Fruit fly (Drosophila melanogaster): Measurements from ENCODE around the gene Eig71Eb.

Gene Eig71Eb

dm6 chr3L:15669939-15670338 is 20.2 kb downstream of the Eig71Eb start:
- TF ChIP-seq pdm3 (GFP tag; optimal IDR thresholded peaks at IDR 0.05): no peak

DNA sequence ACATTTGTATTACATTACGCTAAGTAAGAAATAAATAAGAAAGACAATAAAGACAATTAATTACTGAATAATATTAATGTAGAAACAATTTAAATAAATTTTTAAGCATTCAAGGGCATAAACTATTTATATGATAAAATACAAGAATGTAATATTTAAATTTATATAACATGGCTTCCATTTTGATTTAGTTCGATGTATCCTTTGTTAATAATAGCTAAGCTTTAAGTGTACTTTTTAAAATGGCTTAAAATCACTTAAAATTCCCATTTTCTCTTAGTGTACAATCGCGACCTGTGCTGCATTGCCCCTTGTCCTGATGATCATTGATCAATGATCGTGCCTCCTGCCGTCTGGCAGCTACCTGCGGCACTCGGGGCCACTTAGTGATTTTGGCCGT is 20.7 kb downstream of the Eig71Eb start:
- peak; percentile 9 for TF ChIP-seq Blimp-1 (GFP tag; optimal IDR thresholded peaks at IDR 0.05)
- no peak for TF ChIP-seq CG6808 (GFP tag; optimal IDR thresholded peaks at IDR 0.05)
- TF ChIP-seq eg (GFP tag; IDR thresholded peaks at IDR 0.05): no peak
- TF ChIP-seq CG8119 (GFP tag; IDR thresholded peaks at IDR 0.05): no peak
- TF ChIP-seq Lpt (GFP tag; optimal IDR thresholded peaks at IDR 0.05): no peak
- TF ChIP-seq vri (GFP tag; optimal IDR thresholded peaks at IDR 0.05): peak; percentile 3
- TF ChIP-seq CG7368 (GFP tag; optimal IDR thresholded peaks at IDR 0.05): no peak
- no peak for TF ChIP-seq CG9139 (GFP tag; optimal IDR thresholded peaks at IDR 0.05)
- peak; percentile 21 for TF ChIP-seq CG3919 (GFP tag; optimal IDR thresholded peaks at IDR 0.05)
- no peak for TF ChIP-seq fd85E (GFP tag; optimal IDR thresholded peaks at IDR 0.05)
- no peak for TF ChIP-seq Ets21C (GFP tag; optimal IDR thresholded peaks at IDR 0.05)
- no peak for TF ChIP-seq OdsH (GFP tag; optimal IDR thresholded peaks at IDR 0.05)
- peak; percentile 78 for TF ChIP-seq svp (GFP tag)
- no peak for TF ChIP-seq CG1621 (tag; optimal IDR thresholded peaks at IDR 0.05)
- TF ChIP-seq CG8632 (GFP tag; optimal IDR thresholded peaks at IDR 0.05): no peak
- no peak for TF ChIP-seq CG32006 (GFP tag; optimal IDR thresholded peaks at IDR 0.05)
- no peak for TF ChIP-seq CG6163 (GFP tag; IDR thresholded peaks at IDR 0.05)
- no peak for TF ChIP-seq Gug (GFP tag; IDR thresholded peaks at IDR 0.05)
- no peak for TF ChIP-seq pdm3 (GFP tag; optimal IDR thresholded peaks at IDR 0.05)
- TF ChIP-seq Eip78C (GFP tag): peak; percentile 48
- TF ChIP-seq fd59A (GFP tag; optimal IDR thresholded peaks at IDR 0.05): no peak
- TF ChIP-seq Hr38 (GFP tag; optimal IDR thresholded peaks at IDR 0.05): no peak
- no peak for TF ChIP-seq lz (GFP tag; optimal IDR thresholded peaks at IDR 0.05)
- TF ChIP-seq spab (GFP tag; optimal IDR thresholded peaks at IDR 0.05): no peak
- TF ChIP-seq CG8319 (GFP tag; optimal IDR thresholded peaks at IDR 0.05): no peak
- no peak for TF ChIP-seq Eip75B (GFP tag; optimal IDR thresholded peaks at IDR 0.05)
- TF ChIP-seq Met (GFP tag; optimal IDR thresholded peaks at IDR 0.05): peak; percentile 21
- no peak for TF ChIP-seq CG11762 (GFP tag; optimal IDR thresholded peaks at IDR 0.05; ENCODE audit: insufficient read depth)
- no peak for TF ChIP-seq CG4318 (GFP tag; optimal IDR thresholded peaks at IDR 0.05)
- no peak for TF ChIP-seq Ets96B (tag; optimal IDR thresholded peaks at IDR 0.05)
- TF ChIP-seq ss (GFP tag; optimal IDR thresholded peaks at IDR 0.05): no peak
- TF ChIP-seq Sox102F (GFP tag; optimal IDR thresholded peaks at IDR 0.05): no peak
- TF ChIP-seq acj6 (GFP tag; optimal IDR thresholded peaks at IDR 0.05): peak; percentile 2
- no peak for TF ChIP-seq CG10669 (GFP tag; optimal IDR thresholded peaks at IDR 0.05)
- no peak for TF ChIP-seq Sox15 (GFP tag; optimal IDR thresholded peaks at IDR 0.05)
- TF ChIP-seq CG6792 (GFP tag; optimal IDR thresholded peaks at IDR 0.05): peak; percentile 26
- no peak for TF ChIP-seq CG6854 (GFP tag; optimal IDR thresholded peaks at IDR 0.05)
- TF ChIP-seq salr (GFP tag; optimal IDR thresholded peaks at IDR 0.05): no peak
- TF ChIP-seq esn (GFP tag; optimal IDR thresholded peaks at IDR 0.05): peak; percentile 38
- no peak for TF ChIP-seq dac (GFP tag; optimal IDR thresholded peaks at IDR 0.05)
- TF ChIP-seq net (GFP tag; optimal IDR thresholded peaks at IDR 0.05): no peak
- no peak for TF ChIP-seq fkh (GFP tag; optimal IDR thresholded peaks at IDR 0.05)
- TF ChIP-seq Eip93F (GFP tag; optimal IDR thresholded peaks at IDR 0.05): no peak
- no peak for TF ChIP-seq CG11294 (GFP tag; IDR thresholded peaks at IDR 0.05)
- TF ChIP-seq Sox14 (GFP tag; optimal IDR thresholded peaks at IDR 0.05): no peak
- TF ChIP-seq CG34406 (GFP tag; optimal IDR thresholded peaks at IDR 0.05): peak; percentile 47
- peak; percentile 12 for TF ChIP-seq achi (GFP tag; optimal IDR thresholded peaks at IDR 0.05)
- TF ChIP-seq Smox (GFP tag; optimal IDR thresholded peaks at IDR 0.05): peak; percentile 24
- TF ChIP-seq CG15336 (GFP tag; IDR thresholded peaks at IDR 0.05): no peak
- TF ChIP-seq Hr39 (GFP tag; optimal IDR thresholded peaks at IDR 0.05): no peak
- TF ChIP-seq topi (GFP tag; optimal IDR thresholded peaks at IDR 0.05): peak; percentile 17
